Fruit fly (Drosophila melanogaster) whole organism, embryonic: Measurements from ENCODE around the gene TwdlC.

ENCODE experiments used
- Blimp-1 ChIP-seq: fragments of 200-800 bp; sonication (Bioruptor generic); optimal IDR thresholded peaks from 3 replicates; lab custom pipeline; 2018; ENCODE audit warnings: missing biosample characterization, missing genetic modification characterization, mild to moderate bottlenecking, moderate library complexity, missing genetic modification reagents
- CG10565 ChIP-seq: fragments of 200-800 bp; sonication (Bioruptor generic); optimal IDR thresholded peaks from 3 replicates; lab custom pipeline; 2016; ENCODE audit warnings: missing biosample characterization, mild to moderate bottlenecking, missing genetic modification characterization
- CG11456 ChIP-seq: fragments of 200-800 bp; sonication (Bioruptor generic); IDR thresholded peaks from 3 replicates; pipeline ENCODE4 v1.3.6; 2022; ENCODE audit warnings: missing biosample characterization, missing genetic modification characterization
- CG11695 ChIP-seq: fragments of 200-800 bp; sonication (Bioruptor generic); IDR thresholded peaks from 3 replicates; pipeline ENCODE4 v1.3.6; 2022; ENCODE audit warnings: missing biosample characterization, missing genetic modification characterization
- CG11696 ChIP-seq: fragments of 200-800 bp; sonication (Bioruptor generic); IDR thresholded peaks from 2 replicates; pipeline ENCODE4 v1.3.6; 2022; ENCODE audit warnings: missing biosample characterization, missing genetic modification characterization
- CG12155 ChIP-seq: fragments of 200-800 bp; sonication (Bioruptor generic); optimal IDR thresholded peaks from 3 replicates; lab custom pipeline; 2016; ENCODE audit warnings: missing biosample characterization, missing genetic modification characterization
- CG12299 ChIP-seq: fragments of 200-800 bp; sonication (Bioruptor generic); optimal IDR thresholded peaks from 2 replicates; lab custom pipeline; 2018; ENCODE audit warnings: missing biosample characterization, mild to moderate bottlenecking, missing genetic modification characterization
- CG12744 ChIP-seq: fragments of 200-800 bp; sonication (Bioruptor generic); optimal IDR thresholded peaks from 2 replicates; lab custom pipeline; 2016; ENCODE audit warnings: missing biosample characterization, missing genetic modification characterization
- CG13424 ChIP-seq: fragments of 200-800 bp; sonication (Bioruptor generic); optimal IDR thresholded peaks from 2 replicates; lab custom pipeline; 2019; ENCODE audit warnings: missing biosample characterization, mild to moderate bottlenecking, missing genetic modification characterization, moderate library complexity
- CG14965 ChIP-seq: fragments of 200-800 bp; sonication (Bioruptor generic); optimal IDR thresholded peaks from 2 replicates; lab custom pipeline; 2016; ENCODE audit warnings: missing biosample characterization, missing genetic modification characterization, borderline replicate concordance
- CG16813 ChIP-seq: fragments of 200-800 bp; sonication (Bioruptor generic); IDR thresholded peaks from 3 replicates; pipeline ENCODE4 v1.3.6; 2022; ENCODE audit warnings: missing biosample characterization, missing genetic modification characterization; ENCODE audit not compliant: partially characterized antibody
- CG17328 ChIP-seq: fragments of 200-800 bp; sonication (Bioruptor generic); IDR thresholded peaks from 2 replicates; pipeline ENCODE4 v1.3.6; 2022; ENCODE audit warnings: missing biosample characterization, missing genetic modification characterization
- CG17829 ChIP-seq: fragments of 200-800 bp; optimal IDR thresholded peaks from 2 replicates; lab custom pipeline; 2019; ENCODE audit warnings: missing biosample characterization, mild to moderate bottlenecking, missing genetic modification characterization, moderate library complexity
- CG18262 ChIP-seq: fragments of 200-800 bp; optimal IDR thresholded peaks from 3 replicates; lab custom pipeline; 2019; ENCODE audit warnings: missing biosample characterization, mild to moderate bottlenecking, missing genetic modification characterization, moderate library complexity
- CG2202 ChIP-seq: fragments of 200-800 bp; sonication (Bioruptor generic); optimal IDR thresholded peaks from 2 replicates; lab custom pipeline; 2018; ENCODE audit warnings: missing biosample characterization, mild to moderate bottlenecking, missing genetic modification characterization
- CG30020 ChIP-seq: fragments of 200-800 bp; optimal IDR thresholded peaks from 2 replicates; lab custom pipeline; 2019; ENCODE audit warnings: missing biosample characterization, mild to moderate bottlenecking, missing genetic modification characterization, moderate library complexity
- CG31441 ChIP-seq: fragments of 200-800 bp; sonication (Bioruptor generic); IDR thresholded peaks from 2 replicates; pipeline ENCODE4 v1.3.6; 2022; ENCODE audit warnings: missing biosample characterization, missing genetic modification characterization
- CG3995 ChIP-seq: fragments of 200-800 bp; sonication (Bioruptor generic); optimal IDR thresholded peaks from 3 replicates; lab custom pipeline; 2016; ENCODE audit warnings: missing biosample characterization, missing genetic modification characterization
- CG4360 ChIP-seq: fragments of 200-800 bp; sonication (Bioruptor generic); IDR thresholded peaks from 2 replicates; pipeline ENCODE4 v1.3.6; 2022; ENCODE audit warnings: missing biosample characterization, missing genetic modification characterization
- CG4424 ChIP-seq: fragments of 200-800 bp; sonication (Bioruptor generic); optimal IDR thresholded peaks from 3 replicates; lab custom pipeline; 2016; ENCODE audit warnings: missing biosample characterization, missing genetic modification characterization
- CG4854 ChIP-seq: fragments of 200-800 bp; sonication (Bioruptor generic); optimal IDR thresholded peaks from 2 replicates; lab custom pipeline; 2016; ENCODE audit warnings: missing biosample characterization, missing genetic modification characterization, inconsistent platforms
- CG5245 ChIP-seq: fragments of 200-800 bp; sonication (Bioruptor generic); optimal IDR thresholded peaks from 3 replicates; lab custom pipeline; 2016; ENCODE audit warnings: missing biosample characterization, missing genetic modification characterization
- CG6765 ChIP-seq: fragments of 200-800 bp; sonication (Bioruptor generic); optimal IDR thresholded peaks from 3 replicates; lab custom pipeline; 2017; ENCODE audit warnings: missing biosample characterization, mild to moderate bottlenecking, missing genetic modification characterization
- CG7786 ChIP-seq: fragments of 200-800 bp; sonication (Bioruptor generic); optimal IDR thresholded peaks from 2 replicates; lab custom pipeline; 2016; ENCODE audit warnings: missing biosample characterization, missing genetic modification characterization
- CG9215 ChIP-seq: fragments of 200-800 bp; sonication (Bioruptor generic); IDR thresholded peaks from 2 replicates; pipeline ENCODE4 v1.3.6; 2022; ENCODE audit warnings: missing biosample characterization, missing genetic modification characterization
- CG9437 ChIP-seq: fragments of 200-800 bp; sonication (Bioruptor generic); optimal IDR thresholded peaks from 2 replicates; lab custom pipeline; 2018; ENCODE audit warnings: missing biosample characterization, mild to moderate bottlenecking, missing genetic modification characterization
- CTCF ChIP-seq: fragments of 200-800 bp; sonication (Bioruptor generic); optimal IDR thresholded peaks from 2 replicates; lab custom pipeline; 2017; ENCODE audit warnings: missing biosample characterization, mild to moderate bottlenecking, missing genetic modification characterization, moderate library complexity
- Chrac-16 ChIP-seq: fragments of 200-800 bp; sonication (Bioruptor generic); optimal IDR thresholded peaks from 3 replicates; lab custom pipeline; 2016; ENCODE audit warnings: missing biosample characterization, missing genetic modification characterization
- Dfd ChIP-seq, 2 experiments: fragments of >200 bp; optimal IDR thresholded peaks; 2 replicates each; lab custom pipeline; 2017; ENCODE audit warnings: missing biosample characterization in 2 of 2, missing genetic modification characterization in 2 of 2
- Dll ChIP-seq: fragments of 200-800 bp; sonication (Bioruptor generic); IDR thresholded peaks from 4 replicates; pipeline ENCODE4 v1.3.6; 2022; ENCODE audit warnings: missing biosample characterization, missing genetic modification characterization; ENCODE audit not compliant: partially characterized antibody
- Dref ChIP-seq: fragments of 200-800 bp; sonication (Bioruptor generic); IDR thresholded peaks from 2 replicates; pipeline ENCODE4 v1.3.6; 2022; ENCODE audit warnings: missing biosample characterization, missing genetic modification characterization
- ERR ChIP-seq: fragments of 200-800 bp; sonication (Bioruptor generic); optimal IDR thresholded peaks from 2 replicates; lab custom pipeline; 2016; ENCODE audit warnings: missing biosample characterization, missing genetic modification characterization
- Eip74EF ChIP-seq, 2 experiments: fragments of 200-800 bp in 1 of 2; fragments of >200 bp in 1 of 2; sonication (Bioruptor generic) in 1 of 2; optimal IDR thresholded peaks; 2 replicates each; lab custom pipeline; 2017 to 2019; ENCODE audit warnings: missing biosample characterization in 2 of 2, missing genetic modification characterization in 2 of 2, mild to moderate bottlenecking in 1 of 2, moderate library complexity in 1 of 2
- HLHmδ ChIP-seq: fragments of 200-800 bp; sonication (Bioruptor generic); optimal IDR thresholded peaks from 2 replicates; lab custom pipeline; 2018; ENCODE audit warnings: missing biosample characterization, mild to moderate bottlenecking, missing genetic modification characterization, moderate library complexity
- Hr78 ChIP-seq, 2 experiments: fragments of 200-800 bp in 1 of 2; fragments of >200 bp in 1 of 2; sonication (Bioruptor generic) in 1 of 2; optimal IDR thresholded peaks; 2 replicates each; lab custom pipeline; 2017 to 2019; ENCODE audit warnings: missing biosample characterization in 2 of 2, missing genetic modification characterization in 2 of 2, mild to moderate bottlenecking in 1 of 2, moderate library complexity in 1 of 2
- Nf-YB ChIP-seq: fragments of 200-800 bp; sonication (Bioruptor generic); optimal IDR thresholded peaks from 3 replicates; lab custom pipeline; 2019; ENCODE audit warnings: missing biosample characterization, mild to moderate bottlenecking, missing genetic modification characterization, moderate library complexity
- bab2 ChIP-seq: fragments of 200-800 bp; sonication (Bioruptor generic); optimal IDR thresholded peaks from 2 replicates; lab custom pipeline; 2016; ENCODE audit warnings: missing biosample characterization, missing genetic modification characterization
- dysf ChIP-seq: fragments of 200-800 bp; sonication (Bioruptor generic); IDR thresholded peaks from 3 replicates; pipeline ENCODE4 v1.3.6; 2022; ENCODE audit warnings: missing biosample characterization, missing genetic modification characterization
- ems ChIP-seq: fragments of 200-800 bp; sonication (Bioruptor generic); optimal IDR thresholded peaks from 3 replicates; lab custom pipeline; 2016; ENCODE audit warnings: missing biosample characterization, missing genetic modification characterization
- gt ChIP-seq: fragments of 200-800 bp; sonication (Bioruptor generic); IDR thresholded peaks from 2 replicates; pipeline ENCODE4 v1.3.6; 2022; ENCODE audit warnings: missing biosample characterization, missing genetic modification characterization
- ind ChIP-seq: fragments of 200-800 bp; sonication (Bioruptor generic); optimal IDR thresholded peaks from 3 replicates; lab custom pipeline; 2016; ENCODE audit warnings: missing biosample characterization, missing genetic modification characterization
- ken ChIP-seq: fragments of 200-800 bp; sonication (Bioruptor generic); IDR thresholded peaks from 3 replicates; pipeline ENCODE4 v1.3.6; 2022; ENCODE audit warnings: missing biosample characterization, missing genetic modification characterization
- knrl ChIP-seq: fragments of 200-800 bp; sonication (Bioruptor generic); IDR thresholded peaks from 3 replicates; pipeline ENCODE4 v1.3.6; 2022; ENCODE audit warnings: missing biosample characterization, missing genetic modification characterization; ENCODE audit not compliant: partially characterized antibody
- lab ChIP-seq: fragments of 200-800 bp; sonication (Bioruptor generic); optimal IDR thresholded peaks from 3 replicates; lab custom pipeline; 2017; ENCODE audit warnings: missing biosample characterization, missing genetic modification characterization, mild to moderate bottlenecking, moderate library complexity, missing genetic modification reagents
- pfk ChIP-seq: fragments of 200-800 bp; sonication (Bioruptor generic); optimal IDR thresholded peaks from 2 replicates; lab custom pipeline; 2018; ENCODE audit warnings: missing biosample characterization, mild to moderate bottlenecking, missing genetic modification characterization, moderate library complexity
- salm ChIP-seq: fragments of 200-800 bp; sonication (Bioruptor generic); optimal IDR thresholded peaks from 2 replicates; lab custom pipeline; 2018; ENCODE audit warnings: missing biosample characterization, mild to moderate bottlenecking, missing genetic modification characterization
- slbo ChIP-seq: fragments of 200-800 bp; sonication (Bioruptor generic); IDR thresholded peaks from 2 replicates; pipeline ENCODE4 v1.3.6; 2022; ENCODE audit warnings: missing biosample characterization, missing genetic modification characterization
- sob ChIP-seq: fragments of 200-800 bp; sonication (Bioruptor generic); IDR thresholded peaks from 2 replicates; pipeline ENCODE4 v1.3.6; 2022; ENCODE audit warnings: missing biosample characterization, missing genetic modification characterization
- ttk ChIP-seq: fragments of 200-800 bp; sonication (Bioruptor generic); IDR thresholded peaks from 2 replicates; pipeline ENCODE4 v2.1.2; 2022; ENCODE audit warnings: missing biosample characterization, missing genetic modification characterization
- vnd ChIP-seq: fragments of 200-800 bp; sonication (Bioruptor generic); IDR thresholded peaks from 3 replicates; pipeline ENCODE4 v1.3.6; 2022; ENCODE audit warnings: missing biosample characterization, missing genetic modification characterization; ENCODE audit not compliant: partially characterized antibody
- zfh2 ChIP-seq: fragments of 200-800 bp; sonication (Bioruptor generic); optimal IDR thresholded peaks from 2 replicates; lab custom pipeline; 2016; ENCODE audit warnings: missing biosample characterization, missing genetic modification characterization

TwdlC gene

dm6 chr3R:26963747-26964174 lies 30.9 kb upstream of the TwdlC start (continued):
- no peak for TF ChIP-seq zfh2 (GFP tag; lab: Kevin White, UChicago)
- TF ChIP-seq CG9437 (GFP tag; lab: Kevin White, UChicago): no peak
- no peak for TF ChIP-seq CG2202
- TF ChIP-seq Nf-YB (GFP tag; lab: Kevin White, UChicago): no peak
- peak; percentile 81 for TF ChIP-seq CG17829 (tag; lab: Kevin White, UChicago)
- TF ChIP-seq slbo: peak; percentile 45; the same call in 1 of the 2 replicates
- peak; percentile 60 for TF ChIP-seq ERR (GFP tag; lab: Kevin White, UChicago)
- TF ChIP-seq CG11695: peak; percentile 83
- TF ChIP-seq CG12155 (GFP tag; lab: Kevin White, UChicago): peak; percentile 15
- TF ChIP-seq CG31441: peak; percentile 70
- peak; percentile 52 for TF ChIP-seq CG4424 (GFP tag; lab: Kevin White, UChicago)
- TF ChIP-seq ind (GFP tag; lab: Kevin White, UChicago): peak; percentile 80
- TF ChIP-seq CG6765: peak; percentile 11
- no peak for TF ChIP-seq vnd (GFP tag; lab: Robert Waterston, UW)
- no peak for TF ChIP-seq Dfd (GFP tag; optimal IDR thresholded peaks at IDR 0.05; lab: Kevin White, UChicago)
- TF ChIP-seq CTCF (GFP tag; lab: Kevin White, UChicago): peak; percentile 35
- TF ChIP-seq lab (GFP tag; lab: Kevin White, UChicago): peak; percentile 90
- no peak for TF ChIP-seq HLHmδ (GFP tag; lab: Kevin White, UChicago)
- peak; percentile 27 for TF ChIP-seq CG14965 (GFP tag; lab: Kevin White, UChicago)
- peak in 1 of 2 experiments; percentile 25 for TF ChIP-seq Hr78 (GFP tag; optimal IDR thresholded peaks at IDR 0.05; lab: Kevin White, UChicago)
- peak; percentile 39 for TF ChIP-seq CG13424 (tag; lab: Kevin White, UChicago)
- TF ChIP-seq gt: no peak
- TF ChIP-seq Eip74EF (GFP tag; optimal IDR thresholded peaks at IDR 0.05; lab: Kevin White, UChicago): peak in 1 of 2 experiments; percentile 68
- TF ChIP-seq CG5245 (GFP tag; lab: Kevin White, UChicago): peak; percentile 79
- no peak for TF ChIP-seq pfk
- peak; percentile 78 for TF ChIP-seq CG18262 (tag; lab: Kevin White, UChicago)
- peak; percentile 14; the same call in 1 of the 2 replicates for TF ChIP-seq ttk (GFP tag; lab: Robert Waterston, UW)
- no peak for TF ChIP-seq CG4360 (GFP tag; lab: Robert Waterston, UW)
- TF ChIP-seq salm (tag; lab: Kevin White, UChicago): no peak
- 0 out of 2 replicates have a peak, but pooled peaks have one; percentile 35 for TF ChIP-seq sob (GFP tag; lab: Robert Waterston, UW)
- TF ChIP-seq dysf (GFP tag; lab: Robert Waterston, UW): peak; percentile 74
- peak; percentile 93 for TF ChIP-seq CG11696 (GFP tag; lab: Robert Waterston, UW)
- peak; percentile 40 for TF ChIP-seq CG10565
- no peak for TF ChIP-seq CG3995 (GFP tag; lab: Kevin White, UChicago)
- peak; percentile 75 for TF ChIP-seq Blimp-1 (GFP tag; lab: Kevin White, UChicago)
- no peak for TF ChIP-seq ken (GFP tag; lab: Robert Waterston, UW)
- TF ChIP-seq CG12744: no peak
- no peak for TF ChIP-seq Dll (GFP tag; lab: Robert Waterston, UW)
- TF ChIP-seq CG16813 (GFP tag; lab: Robert Waterston, UW): no peak
- no peak for TF ChIP-seq CG30020 (tag; lab: Kevin White, UChicago)
- TF ChIP-seq knrl (GFP tag; lab: Robert Waterston, UW): no peak
- peak; percentile 43; the same call in 1 of the 2 replicates for TF ChIP-seq CG9215 (GFP tag; lab: Robert Waterston, UW)
- no peak for TF ChIP-seq Dref (GFP tag; lab: Robert Waterston, UW)
- peak; percentile 6 for TF ChIP-seq Chrac-16 (GFP tag; lab: Kevin White, UChicago)
- peak; percentile 34 for TF ChIP-seq CG12299 (tag; lab: Kevin White, UChicago)
- TF ChIP-seq CG4854 (GFP tag; lab: Kevin White, UChicago): peak; percentile 62
- TF ChIP-seq CG17328 (GFP tag; lab: Robert Waterston, UW): no peak
- TF ChIP-seq bab2 (GFP tag; lab: Kevin White, UChicago): peak; percentile 86
- TF ChIP-seq CG7786 (GFP tag; lab: Kevin White, UChicago): peak; percentile 8
- TF ChIP-seq ems: peak; percentile 55
- peak; percentile 70; the same call in 2 of the 3 replicates for TF ChIP-seq CG11456 (GFP tag; lab: Robert Waterston, UW)
